Fruit fly (Drosophila melanogaster) Kc167 (cell line): ENCODE data around the gene Brms1.

Source experiments
- Sin3A ChIP-seq: fragments of >200 bp; optimal IDR thresholded peaks from 2 replicates; lab custom pipeline; 2018; ENCODE audit warnings: missing external identifiers
- h ChIP-seq: fragments of >200 bp; optimal IDR thresholded peaks from 3 replicates; lab custom pipeline; 2018; ENCODE audit warnings: missing external identifiers
- psq ChIP-seq: fragments of >200 bp; optimal IDR thresholded peaks from 2 replicates; lab custom pipeline; 2017; ENCODE audit warnings: missing external identifiers
- ttk ChIP-seq: sonication (Bioruptor generic); optimal IDR thresholded peaks from 2 replicates; lab custom pipeline; 2017; ENCODE audit warnings: missing external identifiers

DNA sequence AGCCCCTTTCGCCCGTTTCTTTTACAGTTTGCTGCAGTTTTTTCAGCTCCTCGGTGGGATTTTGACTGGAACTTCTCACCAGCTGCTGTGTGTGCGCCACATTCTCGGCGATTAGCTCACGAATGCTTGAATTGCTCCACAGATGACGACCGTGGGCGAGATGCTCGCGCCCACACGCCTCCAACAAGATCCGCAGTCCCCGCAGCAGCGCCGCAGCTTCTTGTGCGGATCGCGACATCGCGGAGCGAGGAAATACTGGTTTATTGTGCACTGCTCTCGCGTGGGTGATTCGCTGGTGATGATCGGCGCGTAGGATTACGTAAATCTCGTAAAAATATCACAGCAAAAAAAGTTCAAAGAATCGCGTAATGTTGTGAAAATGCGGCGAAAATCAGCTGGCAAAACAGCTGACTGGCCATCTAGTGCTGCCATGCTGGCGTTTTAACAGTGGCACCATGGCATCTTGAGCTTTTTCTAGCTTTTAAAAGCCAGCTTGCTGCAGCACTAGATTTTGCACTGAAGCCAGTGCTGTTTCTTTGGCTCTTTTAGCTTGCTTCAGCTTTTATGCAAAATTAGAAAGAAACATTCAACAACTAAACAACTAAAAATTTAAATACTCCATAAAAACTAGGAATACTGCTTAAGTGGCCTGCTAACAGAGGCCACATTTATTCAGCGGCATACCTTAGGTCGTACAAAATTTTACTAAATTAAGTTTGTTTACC, 8.5 kb downstream of the Brms1 start, which contains the start of gene Coq8:
- TF ChIP-seq h (lab: Kevin White, UChicago) (no peak), ttk (no peak), psq (lab: Kevin White, UChicago) (no peak), Sin3A (lab: Kevin White, UChicago) (no peak)
